Worm (Caenorhabditis elegans): ENCODE results near the gene K02E7.4.

ce11 chrII:1104409-1104808 lies 32.2 kb downstream of the K02E7.4 start, which contains the start of gene T13B5.9:
- TF ChIP-seq ceh-9 (tag; optimal IDR thresholded peaks at IDR 0.05) (no peak), hlh-13 (GFP tag; optimal IDR thresholded peaks at IDR 0.05) (no peak), unc-3 (GFP tag; conservative IDR thresholded peaks at IDR 0.05) (no peak), unc-3 (tag; optimal IDR thresholded peaks at IDR 0.05) (no peak), ceh-30 (tag; optimal IDR thresholded peaks at IDR 0.05) (no peak), pha-4 (tag; optimal IDR thresholded peaks at IDR 0.05) (no peak), hlh-15 (tag; optimal IDR thresholded peaks at IDR 0.05) (no peak), ama-1 (optimal IDR thresholded peaks at IDR 0.05) (no peak), odd-2 (tag; optimal IDR thresholded peaks at IDR 0.05) (no peak), ceh-14 (tag; optimal IDR thresholded peaks at IDR 0.05) (no peak)

Measured in whole organism, late embryonic.